Worm (Caenorhabditis elegans) whole organism, young adult: ENCODE results near the gene vps-52.

ENCODE experiments used
- Y79H2A.3 ChIP-seq: fragments of 200-800 bp; sonication (Bioruptor generic); conservative IDR thresholded peaks from 2 replicates; pipeline ENCODE4 v1.3.6; 2022; ENCODE audit warnings: missing genetic modification reagents, missing genetic modification characterization, missing compliant biosample characterization
- ceh-100 ChIP-seq: fragments of 200-800 bp; sonication (Bioruptor generic); IDR thresholded peaks from 2 replicates; pipeline ENCODE4 v1.3.6; 2022; ENCODE audit warnings: missing genetic modification reagents, missing genetic modification characterization, missing compliant biosample characterization
- lin-35 ChIP-seq, 3 experiments: fragments of 150-350 bp in 2 of 3; sonication (generic microtip) in 1 of 3; optimal IDR thresholded peaks; 2 replicates each; lab custom pipeline; 2014 to 2018; ENCODE audit warnings: missing biosample characterization in 3 of 3, missing genetic modification characterization in 3 of 3, missing genetic modification reagents in 3 of 3
- nfyb-1 ChIP-seq: fragments of 200-800 bp; sonication (Bioruptor generic); IDR thresholded peaks from 2 replicates; pipeline ENCODE4 v1.3.6; 2022; ENCODE audit warnings: missing genetic modification reagents, missing genetic modification characterization, missing compliant biosample characterization
- unc-130 ChIP-seq: sonication (generic microtip); optimal IDR thresholded peaks from 2 replicates; lab custom pipeline; 2016; ENCODE audit warnings: missing genetic modification reagents, missing genetic modification characterization, missing compliant biosample characterization
- unc-62 ChIP-seq: fragments of 150-350 bp; optimal IDR thresholded peaks from 2 replicates; lab custom pipeline; 2014; ENCODE audit warnings: missing biosample characterization, missing genetic modification reagents, missing genetic modification characterization

DNA sequence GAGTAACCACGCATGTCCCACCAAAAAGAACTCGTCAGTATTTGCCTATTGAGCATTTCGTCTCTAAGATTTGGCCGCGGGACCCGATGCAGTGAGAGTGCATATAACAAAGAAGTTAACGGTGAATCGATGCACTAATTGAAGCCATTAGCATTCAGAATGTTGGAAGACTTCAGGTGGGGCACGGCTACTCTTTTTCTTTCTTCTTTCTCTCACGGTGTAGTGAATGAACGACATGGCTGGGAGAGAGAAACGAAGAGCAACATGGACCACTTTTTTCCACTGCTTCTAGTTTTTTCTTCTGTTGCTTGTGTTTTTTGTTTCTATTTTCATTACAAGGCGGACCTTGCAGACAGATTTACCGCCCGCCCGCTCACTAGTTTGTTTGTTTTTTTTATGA, 24.0 kb upstream of the vps-52 start:
- TF ChIP-seq Y79H2A.3 (GFP tag; lab: Robert Waterston, UW) (no peak), unc-130 (GFP tag; lab: Kevin White, UChicago) (no peak), lin-35 (GFP tag; optimal IDR thresholded peaks at IDR 0.05; lab: Kevin White, UChicago) (no peak), unc-62 (no peak), nfyb-1 (GFP tag; lab: Robert Waterston, UW) (no peak), ceh-100 (GFP tag; lab: Robert Waterston, UW) (no peak)
